Worm (Caenorhabditis elegans) whole organism, mixed stage, embryonic: ENCODE results near the gene C06A1.3.

Experiments used
- lin-13 ChIP-seq: fragments of 150-350 bp; optimal IDR thresholded peaks from 2 replicates; lab custom pipeline; 2014; ENCODE audit warnings: missing biosample characterization, missing genetic modification characterization
- lsy-2 ChIP-seq: fragments of 150-350 bp; optimal IDR thresholded peaks from 2 replicates; lab custom pipeline; 2014; ENCODE audit warnings: missing biosample characterization, missing genetic modification characterization
- mls-2 ChIP-seq: sonication (generic microtip); optimal IDR thresholded peaks from 2 replicates; lab custom pipeline; 2016; ENCODE audit warnings: mild to moderate bottlenecking, missing genetic modification characterization, moderate library complexity, missing compliant biosample characterization
- nhr-237 ChIP-seq: fragments of 150-350 bp; optimal IDR thresholded peaks from 2 replicates; lab custom pipeline; 2014; ENCODE audit warnings: missing biosample characterization, missing genetic modification characterization
- nhr-76 ChIP-seq: sonication (generic microtip); optimal IDR thresholded peaks from 2 replicates; lab custom pipeline; 2017; ENCODE audit warnings: missing biosample characterization, missing genetic modification characterization
- unc-120 ChIP-seq: sonication (generic microtip); optimal IDR thresholded peaks from 2 replicates; lab custom pipeline; 2017; ENCODE audit warnings: missing genetic modification characterization, missing compliant biosample characterization; ENCODE audit not compliant: poor library complexity, severe bottlenecking
- unc-39 ChIP-seq: fragments of 150-350 bp; optimal IDR thresholded peaks from 2 replicates; lab custom pipeline; 2014; ENCODE audit warnings: missing biosample characterization, missing genetic modification characterization
- ztf-11 ChIP-seq: fragments of 150-350 bp; optimal IDR thresholded peaks from 2 replicates; lab custom pipeline; 2014; ENCODE audit warnings: missing biosample characterization, missing genetic modification characterization

ce11 chrII:10563368-10563767 lies 8.7 kb upstream of the C06A1.3 start, which contains the start of gene cdc-48.1:
- peak; percentile 91 for TF ChIP-seq unc-120 (tag; lab: Kevin White, UChicago)
- peak; percentile 36 for TF ChIP-seq unc-39
- TF ChIP-seq ztf-11 (tag; lab: Kevin White, UChicago) = peak; percentile 80
- peak; percentile 100 for TF ChIP-seq lin-13 (tag; lab: Kevin White, UChicago)
- TF ChIP-seq nhr-237 (tag; lab: Kevin White, UChicago) = peak; percentile 100
- peak; percentile 95 for TF ChIP-seq lsy-2 (tag; lab: Kevin White, UChicago)
- peak; percentile 89 for TF ChIP-seq mls-2 (tag; lab: Kevin White, UChicago)
- no peak for TF ChIP-seq nhr-76 (tag; lab: Kevin White, UChicago)
